Fruit fly (Drosophila melanogaster) whole organism, adult: Measurements from ENCODE around the gene CG43731.

Experiments used
- bab1 ChIP-seq: fragments of 200-800 bp; sonication (Bioruptor generic); optimal IDR thresholded peaks from 3 replicates; lab custom pipeline; 2019; ENCODE audit warnings: missing biosample characterization, mild to moderate bottlenecking, missing genetic modification characterization, moderate library complexity
- cnc ChIP-seq, 2 experiments: fragments of >200 bp; optimal IDR thresholded peaks; 2 replicates each; lab custom pipeline; 2017

DNA sequence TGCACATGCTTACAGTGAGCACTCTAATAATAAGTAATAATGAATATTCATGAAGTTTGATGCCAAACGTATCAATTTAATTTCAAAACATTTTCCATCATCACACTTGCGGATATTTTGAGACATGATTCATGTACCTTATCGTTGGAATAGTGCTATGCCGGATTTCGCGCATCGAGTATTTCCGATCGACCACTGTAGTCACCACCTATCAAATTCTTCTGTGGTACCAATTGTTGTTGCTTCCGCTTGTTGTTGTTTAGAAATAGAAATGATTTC is 39.1 kb downstream of the CG43731 start:
- TF ChIP-seq bab1 (peak; percentile 54), cnc (optimal IDR thresholded peaks at IDR 0.05; lab: Kevin White, UChicago) (no peak)
